Fruit fly (Drosophila melanogaster): ENCODE results near the gene CG9686.

Gene CG9686

dm6 chrX:9909384-9909783 lies 29.7 kb downstream of the CG9686 start (continued):
- TF ChIP-seq usp (GFP tag; optimal IDR thresholded peaks at IDR 0.05), result no peak
- TF ChIP-seq NFAT (GFP tag; IDR thresholded peaks at IDR 0.05), result 0 out of 2 replicates have a peak, but pooled peaks have one; percentile 30
- TF ChIP-seq H2.0 (GFP tag; IDR thresholded peaks at IDR 0.05), result peak; percentile 27; the same call in 1 of the 2 replicates
- no peak for TF ChIP-seq Ravus (GFP tag; IDR thresholded peaks at IDR 0.05)
- no peak for TF ChIP-seq stwl (tag; optimal IDR thresholded peaks at IDR 0.05)
- no peak for TF ChIP-seq sna (GFP tag; IDR thresholded peaks at IDR 0.05; ENCODE audit: partially characterized antibody)
- no peak for TF ChIP-seq CG6791 (GFP tag; IDR thresholded peaks at IDR 0.05; ENCODE audit: partially characterized antibody)
- TF ChIP-seq prd (optimal IDR thresholded peaks at IDR 0.05), result no peak
- TF ChIP-seq prd (GFP tag; IDR thresholded peaks at IDR 0.05), result peak; percentile 34; the same call in 1 of the 3 replicates
- no peak for TF ChIP-seq ftz-f1 (GFP tag; optimal IDR thresholded peaks at IDR 0.05)
- TF ChIP-seq slbo (GFP tag; IDR thresholded peaks at IDR 0.05), result peak; percentile 45
- TF ChIP-seq Oaz (GFP tag; IDR thresholded peaks at IDR 0.05), result peak; percentile 52; the same call in 1 of the 2 replicates
- no peak for TF ChIP-seq CG13424 (tag; optimal IDR thresholded peaks at IDR 0.05)
- peak; percentile 39 for TF ChIP-seq CG9932 (GFP tag; IDR thresholded peaks at IDR 0.05)
- no peak for TF ChIP-seq ewg (GFP tag; optimal IDR thresholded peaks at IDR 0.05)
- TF ChIP-seq CG2889 (GFP tag; IDR thresholded peaks at IDR 0.05), result 0 out of 3 replicates have a peak, but pooled peaks have one; percentile 12
- 0 out of 4 replicates have a peak, but pooled peaks have one; percentile 19 for TF ChIP-seq chinmo (GFP tag; IDR thresholded peaks at IDR 0.05; ENCODE audit: partially characterized antibody)
- TF ChIP-seq org-1 (GFP tag; optimal IDR thresholded peaks at IDR 0.05), result no peak
- TF ChIP-seq ken (GFP tag; IDR thresholded peaks at IDR 0.05), result peak; percentile 48; the same call in 1 of the 3 replicates
- TF ChIP-seq sens (GFP tag), result peak; percentile 58
- TF ChIP-seq CG4328 (GFP tag; optimal IDR thresholded peaks at IDR 0.05), result no peak
- TF ChIP-seq Gug (GFP tag; IDR thresholded peaks at IDR 0.05), result peak; percentile 50; the same call in 2 of the 4 replicates
- TF ChIP-seq sisA (GFP tag; IDR thresholded peaks at IDR 0.05), result peak; percentile 44
- no peak for TF ChIP-seq Gsc (GFP tag; IDR thresholded peaks at IDR 0.05)
- 0 out of 3 replicates have a peak, but pooled peaks have one; percentile 49 for TF ChIP-seq CG11456 (GFP tag; IDR thresholded peaks at IDR 0.05)
- TF ChIP-seq ham (GFP tag; IDR thresholded peaks at IDR 0.05), result no peak
- 0 out of 2 replicates have a peak, but pooled peaks have one; percentile 19 for TF ChIP-seq CG6689 (GFP tag; IDR thresholded peaks at IDR 0.05)
- peak; percentile 1 for TF ChIP-seq Sox102F (GFP tag; optimal IDR thresholded peaks at IDR 0.05)
- no peak for TF ChIP-seq crc (GFP tag; optimal IDR thresholded peaks at IDR 0.05)
- no peak for TF ChIP-seq CG8290 (GFP tag; optimal IDR thresholded peaks at IDR 0.05)
- TF ChIP-seq CG8290 (tag; optimal IDR thresholded peaks at IDR 0.05), result peak in 1 of 2 experiments; percentile 41
- 0 out of 2 replicates have a peak, but pooled peaks have one; percentile 35 for TF ChIP-seq CG5953 (GFP tag; IDR thresholded peaks at IDR 0.05)
- no peak for TF ChIP-seq CG6272 (GFP tag; IDR thresholded peaks at IDR 0.05)
- TF ChIP-seq zfh2 (GFP tag; optimal IDR thresholded peaks at IDR 0.05), result no peak
- no peak for TF ChIP-seq CG34422 (GFP tag; IDR thresholded peaks at IDR 0.05)
- no peak for TF ChIP-seq Nf-YB (GFP tag; optimal IDR thresholded peaks at IDR 0.05)
- no peak for TF ChIP-seq CG7839 (tag; optimal IDR thresholded peaks at IDR 0.05)
- no peak for TF ChIP-seq Doc2 (GFP tag; IDR thresholded peaks at IDR 0.05)
- TF ChIP-seq yki (optimal IDR thresholded peaks at IDR 0.05), result no peak
- TF ChIP-seq fd3F (GFP tag; optimal IDR thresholded peaks at IDR 0.05), result no peak
- no peak for TF ChIP-seq CG15696 (tag; optimal IDR thresholded peaks at IDR 0.05)
- 0 out of 2 replicates have a peak, but pooled peaks have one; percentile 22 for TF ChIP-seq stc (GFP tag; IDR thresholded peaks at IDR 0.05)
- TF ChIP-seq hkb (optimal IDR thresholded peaks at IDR 0.05), result no peak
- TF ChIP-seq hkb (GFP tag; IDR thresholded peaks at IDR 0.05), result peak; percentile 37; the same call in 1 of the 2 replicates
- TF ChIP-seq Ets65A (GFP tag), result peak; percentile 90
- TF ChIP-seq CG14965 (GFP tag; optimal IDR thresholded peaks at IDR 0.05; ENCODE audit: borderline replicate concordance), result no peak
- peak; percentile 20 for TF ChIP-seq CG11504 (tag; optimal IDR thresholded peaks at IDR 0.05)
- TF ChIP-seq row (GFP tag; IDR thresholded peaks at IDR 0.05), result peak; percentile 29; the same call in 1 of the 3 replicates
- TF ChIP-seq dysf (GFP tag; IDR thresholded peaks at IDR 0.05), result peak; percentile 36; the same call in 1 of the 3 replicates
- TF ChIP-seq pan (optimal IDR thresholded peaks at IDR 0.05), result no peak
- peak in 1 of 2 experiments; percentile 45 for TF ChIP-seq pan (GFP tag; optimal IDR thresholded peaks at IDR 0.05 in 1 of 2, IDR thresholded peaks at IDR 0.05 in 1 of 2)

Measured in whole organism, embryonic.